Fruit fly (Drosophila melanogaster): ENCODE data around the gene CG4367.

Gene CG4367

dm6 chr3R:20261225-20261968, 43.4 kb downstream of the CG4367 start (continued):
- TF ChIP-seq CG2199 (GFP tag; IDR thresholded peaks at IDR 0.05) (peak; percentile 77; the same call in 2 of the 3 replicates), CG6791 (GFP tag; IDR thresholded peaks at IDR 0.05; ENCODE audit: partially characterized antibody) (no peak), CTCF (GFP tag; optimal IDR thresholded peaks at IDR 0.05) (peak; percentile 32), sna (GFP tag; IDR thresholded peaks at IDR 0.05; ENCODE audit: partially characterized antibody) (no peak), CG11560 (tag; IDR thresholded peaks at IDR 0.05) (peak; percentile 61; the same call in 1 of the 3 replicates), CG2712 (tag; optimal IDR thresholded peaks at IDR 0.05) (peak; percentile 90)

dm6 chr3R:20260382-20260781, 44.4 kb downstream of the CG4367 start:
- TF ChIP-seq MTF-1 (GFP tag; optimal IDR thresholded peaks at IDR 0.05; ENCODE audit: borderline replicate concordance) (no peak), CG3281 (GFP tag; optimal IDR thresholded peaks at IDR 0.05) (no peak), Med (GFP tag) (peak; percentile 19), Neu2 (GFP tag; optimal IDR thresholded peaks at IDR 0.05; ENCODE audit: borderline replicate concordance) (no peak), CG4730 (GFP tag; IDR thresholded peaks at IDR 0.05) (no peak)

- TF ChIP-seq ssp (GFP tag; IDR thresholded peaks at IDR 0.05) (no peak), Sox100B (GFP tag; optimal IDR thresholded peaks at IDR 0.05) (peak; percentile 56), CG15011 (GFP tag; optimal IDR thresholded peaks at IDR 0.05) (no peak), abd-A (tag; optimal IDR thresholded peaks at IDR 0.05) (no peak), Rx (GFP tag; IDR thresholded peaks at IDR 0.05) (no peak), gcm (GFP tag; optimal IDR thresholded peaks at IDR 0.05) (peak; percentile 50), CG10979 (tag; optimal IDR thresholded peaks at IDR 0.05) (peak; percentile 30), sima (GFP tag; optimal IDR thresholded peaks at IDR 0.05) (no peak), corto (GFP tag; optimal IDR thresholded peaks at IDR 0.05) (no peak), vfl (GFP tag; optimal IDR thresholded peaks at IDR 0.05) (no peak), Hr78 (GFP tag; optimal IDR thresholded peaks at IDR 0.05) (no peak), tio (GFP tag; optimal IDR thresholded peaks at IDR 0.05) (no peak), CG13123 (GFP tag; optimal IDR thresholded peaks at IDR 0.05) (no peak), Jarid2 (GFP tag; optimal IDR thresholded peaks at IDR 0.05) (no peak), CG14441 (GFP tag; IDR thresholded peaks at IDR 0.05) (peak; percentile 47), bcd (GFP tag; optimal IDR thresholded peaks at IDR 0.05) (no peak), CG6683 (GFP tag; optimal IDR thresholded peaks at IDR 0.05) (peak; percentile 11), CG8089 (GFP tag; optimal IDR thresholded peaks at IDR 0.05) (peak; percentile 3), grau (tag; optimal IDR thresholded peaks at IDR 0.05) (peak; percentile 36), seq (GFP tag; IDR thresholded peaks at IDR 0.05) (no peak; the same call in 1 of the 2 replicates), CG10267 (tag; optimal IDR thresholded peaks at IDR 0.05) (no peak), Eip74EF (GFP tag; optimal IDR thresholded peaks at IDR 0.05) (no peak), HLH3B (GFP tag; IDR thresholded peaks at IDR 0.05) (peak; percentile 13; the same call in 1 of the 2 replicates), pzg (GFP tag; optimal IDR thresholded peaks at IDR 0.05) (no peak), en (GFP tag; optimal IDR thresholded peaks at IDR 0.05) (no peak), lola (GFP tag; optimal IDR thresholded peaks at IDR 0.05) (peak in 1 of 3 experiments; percentile 32), Tbp (GFP tag; optimal IDR thresholded peaks at IDR 0.05) (no peak), Usf (GFP tag; optimal IDR thresholded peaks at IDR 0.05) (no peak), Hr39 (optimal IDR thresholded peaks at IDR 0.05) (no peak), Nf-YA (GFP tag; IDR thresholded peaks at IDR 0.05) (no peak), CG5953 (GFP tag; IDR thresholded peaks at IDR 0.05) (no peak), CG7786 (GFP tag; optimal IDR thresholded peaks at IDR 0.05) (no peak), ind (GFP tag; optimal IDR thresholded peaks at IDR 0.05) (no peak), Ets97D (GFP tag; optimal IDR thresholded peaks at IDR 0.05) (no peak), CG31388 (GFP tag; optimal IDR thresholded peaks at IDR 0.05) (no peak)
These were observed 45.2 kb downstream of the CG4367 start for dm6 chr3R:20259440-20260170.
